Worm (Caenorhabditis elegans) whole organism, L2 larva: ENCODE data around the gene algn-2.
"Not testable (repeated sequence)": the region's sequence is repeated elsewhere in the genome, so short reads cannot be mapped to it uniquely, and the experiment has no call there.

Experiments
- C34F6.9 ChIP-seq: fragments of 150-350 bp; optimal IDR thresholded peaks from 2 replicates; lab custom pipeline; 2014; ENCODE audit warnings: missing biosample characterization, missing genetic modification characterization
- F13H6.1 ChIP-seq: sonication (generic microtip); optimal IDR thresholded peaks from 2 replicates; lab custom pipeline; 2016; ENCODE audit warnings: missing genetic modification characterization, missing compliant biosample characterization
- R02D3.7 ChIP-seq: fragments of 150-350 bp; optimal IDR thresholded peaks from 2 replicates; lab custom pipeline; 2014; ENCODE audit warnings: missing biosample characterization, missing genetic modification characterization
- ZK546.5 ChIP-seq: sonication (generic microtip); optimal IDR thresholded peaks from 2 replicates; lab custom pipeline; 2017; ENCODE audit warnings: missing biosample characterization, missing genetic modification characterization
- alr-1 ChIP-seq: fragments of 150-350 bp; optimal IDR thresholded peaks from 2 replicates; lab custom pipeline; 2014; ENCODE audit warnings: missing biosample characterization, missing genetic modification characterization
- ama-1 ChIP-seq: fragments of 150-350 bp; optimal IDR thresholded peaks from 2 replicates; lab custom pipeline; 2018; ENCODE audit warnings: inconsistent platforms
- ceh-82 ChIP-seq: fragments of 150-350 bp; optimal IDR thresholded peaks from 2 replicates; lab custom pipeline; 2014; ENCODE audit warnings: missing biosample characterization, missing genetic modification characterization
- crh-2 ChIP-seq: sonication (generic microtip); optimal IDR thresholded peaks from 2 replicates; lab custom pipeline; 2017; ENCODE audit warnings: missing biosample characterization, missing genetic modification characterization
- dmd-4 ChIP-seq: sonication (generic microtip); optimal IDR thresholded peaks from 2 replicates; lab custom pipeline; 2017; ENCODE audit warnings: missing biosample characterization, missing genetic modification characterization
- egl-27 ChIP-seq: sonication (generic microtip); optimal IDR thresholded peaks from 3 replicates; lab custom pipeline; 2017; ENCODE audit warnings: missing biosample characterization, missing genetic modification reagents, missing genetic modification characterization
- elt-1 ChIP-seq: fragments of 150-350 bp; optimal IDR thresholded peaks from 2 replicates; lab custom pipeline; 2014; ENCODE audit warnings: missing biosample characterization, missing genetic modification characterization
- elt-3 ChIP-seq: sonication (generic microtip); optimal IDR thresholded peaks from 2 replicates; lab custom pipeline; 2017; ENCODE audit warnings: missing biosample characterization, missing genetic modification characterization
- fos-1 ChIP-seq: fragments of 150-350 bp; optimal IDR thresholded peaks from 2 replicates; lab custom pipeline; 2014; ENCODE audit warnings: missing biosample characterization, missing genetic modification characterization
- gmeb-1 ChIP-seq: fragments of 150-350 bp; optimal IDR thresholded peaks from 2 replicates; lab custom pipeline; 2014; ENCODE audit warnings: missing biosample characterization, missing genetic modification characterization
- lin-11 ChIP-seq: fragments of 150-350 bp; sonication (generic microtip); optimal IDR thresholded peaks from 2 replicates; lab custom pipeline; 2014; ENCODE audit warnings: missing biosample characterization, missing genetic modification characterization, inconsistent platforms, mixed read lengths
- lin-13 ChIP-seq: fragments of 150-350 bp; optimal IDR thresholded peaks from 2 replicates; lab custom pipeline; 2014; ENCODE audit warnings: missing biosample characterization, missing genetic modification reagents, missing genetic modification characterization
- lsy-2 ChIP-seq, 2 experiments: fragments of 150-350 bp in 1 of 2; sonication (generic microtip) in 1 of 2; optimal IDR thresholded peaks; 2 replicates each; lab custom pipeline; 2014 to 2017; ENCODE audit warnings: missing biosample characterization in 2 of 2, missing genetic modification characterization in 2 of 2
- mab-5 ChIP-seq: fragments of 150-350 bp; optimal IDR thresholded peaks from 2 replicates; lab custom pipeline; 2014; ENCODE audit warnings: missing biosample characterization, missing genetic modification characterization
- mdl-1 ChIP-seq, 2 experiments: fragments of 150-350 bp in 1 of 2; sonication (generic microtip) in 1 of 2; optimal IDR thresholded peaks; 2 replicates each; lab custom pipeline; 2017; ENCODE audit warnings: missing biosample characterization in 2 of 2, missing genetic modification characterization in 2 of 2
- nhr-10 ChIP-seq: sonication (generic microtip); optimal IDR thresholded peaks from 2 replicates; lab custom pipeline; 2017; ENCODE audit warnings: missing biosample characterization, missing genetic modification characterization
- nhr-11 ChIP-seq: fragments of 150-350 bp; optimal IDR thresholded peaks from 2 replicates; lab custom pipeline; 2014; ENCODE audit warnings: missing biosample characterization, missing genetic modification characterization
- nhr-129 ChIP-seq: fragments of 150-350 bp; optimal IDR thresholded peaks from 2 replicates; lab custom pipeline; 2014; ENCODE audit warnings: missing biosample characterization, missing genetic modification characterization
- nhr-21 ChIP-seq: fragments of 150-350 bp; optimal IDR thresholded peaks from 2 replicates; lab custom pipeline; 2014; ENCODE audit warnings: missing biosample characterization, missing genetic modification characterization
- nhr-23 ChIP-seq: fragments of 150-350 bp; optimal IDR thresholded peaks from 2 replicates; lab custom pipeline; 2014; ENCODE audit warnings: missing biosample characterization, missing genetic modification reagents, missing genetic modification characterization
- nhr-237 ChIP-seq: fragments of 150-350 bp; optimal IDR thresholded peaks from 2 replicates; lab custom pipeline; 2014; ENCODE audit warnings: missing biosample characterization, missing genetic modification characterization
- nhr-25 ChIP-seq: fragments of 150-350 bp; sonication (generic microtip); optimal IDR thresholded peaks from 3 replicates; lab custom pipeline; 2014; ENCODE audit warnings: missing biosample characterization, missing genetic modification characterization
- nhr-6 ChIP-seq: fragments of 150-350 bp; optimal IDR thresholded peaks from 2 replicates; lab custom pipeline; 2014; ENCODE audit warnings: missing biosample characterization, missing genetic modification characterization
- peb-1 ChIP-seq: fragments of 150-350 bp; optimal IDR thresholded peaks from 2 replicates; lab custom pipeline; 2014; ENCODE audit warnings: missing biosample characterization, missing genetic modification characterization
- sma-3 ChIP-seq: sonication (generic microtip); optimal IDR thresholded peaks from 2 replicates; lab custom pipeline; 2016; ENCODE audit warnings: missing genetic modification reagents, missing genetic modification characterization, missing compliant biosample characterization
- sma-9 ChIP-seq, 2 experiments: fragments of 150-350 bp in 1 of 2; sonication (generic microtip) in 1 of 2; optimal IDR thresholded peaks; 2 replicates each; lab custom pipeline; 2014 to 2016; ENCODE audit warnings: missing genetic modification characterization in 2 of 2, mild to moderate bottlenecking in 1 of 2, missing biosample characterization in 1 of 2, missing compliant biosample characterization in 1 of 2, missing genetic modification reagents in 1 of 2, moderate library complexity in 1 of 2
- snpc-4 ChIP-seq: fragments of 150-350 bp; optimal IDR thresholded peaks from 2 replicates; lab custom pipeline; 2014; ENCODE audit warnings: missing biosample characterization, missing genetic modification characterization
- unc-39 ChIP-seq: fragments of 150-350 bp; optimal IDR thresholded peaks from 2 replicates; lab custom pipeline; 2014; ENCODE audit warnings: missing biosample characterization, missing genetic modification characterization
- unc-55 ChIP-seq: fragments of 150-350 bp; sonication (generic microtip); optimal IDR thresholded peaks from 3 replicates; lab custom pipeline; 2014; ENCODE audit warnings: missing biosample characterization, missing genetic modification reagents, missing genetic modification characterization
- unc-62 ChIP-seq: fragments of 150-350 bp; optimal IDR thresholded peaks from 2 replicates; lab custom pipeline; 2014; ENCODE audit warnings: missing biosample characterization, missing genetic modification reagents, missing genetic modification characterization
- zag-1 ChIP-seq: fragments of 150-350 bp; optimal IDR thresholded peaks from 2 replicates; lab custom pipeline; 2014; ENCODE audit warnings: missing biosample characterization, missing genetic modification characterization
- ztf-11 ChIP-seq: sonication (generic microtip); optimal IDR thresholded peaks from 2 replicates; lab custom pipeline; 2017; ENCODE audit warnings: missing biosample characterization, missing genetic modification characterization
- ztf-4 ChIP-seq: fragments of 150-350 bp; optimal IDR thresholded peaks from 2 replicates; lab custom pipeline; 2014; ENCODE audit warnings: missing biosample characterization, missing genetic modification characterization

The algn-2 gene

DNA sequence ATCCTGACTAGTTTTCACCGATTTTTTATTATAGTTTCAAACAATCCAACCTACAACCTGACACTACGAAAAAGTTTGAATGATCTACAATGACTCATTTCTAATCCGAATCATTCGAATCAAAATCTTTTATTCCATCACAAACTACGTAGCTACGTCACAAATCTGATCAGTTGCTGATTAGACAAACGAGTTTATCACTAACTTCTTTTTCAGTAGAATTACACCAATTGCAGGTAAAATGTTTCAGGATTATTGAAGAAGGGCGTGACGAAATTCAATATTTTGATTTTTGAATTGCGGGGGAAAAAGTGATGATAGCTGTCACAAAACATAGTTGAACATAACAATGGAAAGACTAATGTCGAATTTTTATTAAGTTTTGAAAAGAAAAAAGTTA, 33.5 kb upstream of the algn-2 start:
- TF ChIP-seq nhr-11 (tag; lab: Kevin White, UChicago) (no peak), R02D3.7 (tag; lab: Kevin White, UChicago) (no peak), nhr-21 (peak; percentile 3), mab-5 (no peak), elt-1 (tag; lab: Kevin White, UChicago) (no peak), sma-9 (GFP tag; optimal IDR thresholded peaks at IDR 0.05; lab: Kevin White, UChicago) (peak; percentile 5), sma-9 (tag; optimal IDR thresholded peaks at IDR 0.05; lab: Kevin White, UChicago) (no peak), ZK546.5 (tag; lab: Kevin White, UChicago) (no peak), ztf-4 (tag; lab: Kevin White, UChicago) (no peak), elt-3 (tag; lab: Kevin White, UChicago) (no peak), ceh-82 (no peak), nhr-237 (tag; lab: Kevin White, UChicago) (no peak)

DNA sequence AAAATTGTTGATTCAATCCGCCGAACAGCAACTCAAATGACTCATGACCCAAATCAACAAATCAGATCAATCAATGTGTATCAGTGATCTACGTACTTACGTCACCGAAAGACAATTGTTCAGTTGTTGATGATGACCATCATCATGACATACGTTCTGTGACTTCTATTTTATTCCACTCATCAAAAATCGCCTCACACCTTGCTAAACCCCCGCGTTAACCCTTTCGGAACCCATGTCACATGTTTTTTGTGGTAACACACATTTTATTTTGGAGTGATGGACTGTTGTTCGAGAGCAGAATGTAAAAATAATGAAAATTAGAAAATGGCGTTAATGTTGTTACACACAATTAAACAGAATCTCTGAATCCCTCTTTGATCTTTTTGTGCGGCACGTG, 32.7 kb upstream of the algn-2 start:
- TF ChIP-seq mab-5, result no peak
- no peak for TF ChIP-seq lin-11 (tag; lab: Kevin White, UChicago)
- TF ChIP-seq nhr-10 (tag; lab: Kevin White, UChicago), result no peak
- no peak for TF ChIP-seq snpc-4 (tag; lab: Kevin White, UChicago)
- no peak for TF ChIP-seq nhr-21
- no peak for TF ChIP-seq peb-1
- TF ChIP-seq fos-1 (tag; lab: Kevin White, UChicago), result no peak
- no peak for TF ChIP-seq unc-62 (GFP tag; lab: Kevin White, UChicago)
- TF ChIP-seq lin-13 (GFP tag; lab: Kevin White, UChicago), result no peak
- TF ChIP-seq mdl-1 (tag; optimal IDR thresholded peaks at IDR 0.05; lab: Kevin White, UChicago), result no peak
- no peak for TF ChIP-seq ama-1 (lab: Kevin White, UChicago)
- no peak for TF ChIP-seq dmd-4 (tag; lab: Kevin White, UChicago)
- TF ChIP-seq unc-55 (GFP tag; lab: Kevin White, UChicago), result no peak
- TF ChIP-seq C34F6.9, result peak; percentile 6
- no peak for TF ChIP-seq zag-1 (tag; lab: Kevin White, UChicago)
- no peak for TF ChIP-seq elt-3 (tag; lab: Kevin White, UChicago)
- TF ChIP-seq sma-9 (GFP tag; optimal IDR thresholded peaks at IDR 0.05; lab: Kevin White, UChicago), result peak; percentile 22
- no peak for TF ChIP-seq sma-9 (tag; optimal IDR thresholded peaks at IDR 0.05; lab: Kevin White, UChicago)
- peak; percentile 11 for TF ChIP-seq sma-3 (GFP tag; lab: Kevin White, UChicago)
- TF ChIP-seq egl-27 (tag; lab: Kevin White, UChicago), result no peak

DNA sequence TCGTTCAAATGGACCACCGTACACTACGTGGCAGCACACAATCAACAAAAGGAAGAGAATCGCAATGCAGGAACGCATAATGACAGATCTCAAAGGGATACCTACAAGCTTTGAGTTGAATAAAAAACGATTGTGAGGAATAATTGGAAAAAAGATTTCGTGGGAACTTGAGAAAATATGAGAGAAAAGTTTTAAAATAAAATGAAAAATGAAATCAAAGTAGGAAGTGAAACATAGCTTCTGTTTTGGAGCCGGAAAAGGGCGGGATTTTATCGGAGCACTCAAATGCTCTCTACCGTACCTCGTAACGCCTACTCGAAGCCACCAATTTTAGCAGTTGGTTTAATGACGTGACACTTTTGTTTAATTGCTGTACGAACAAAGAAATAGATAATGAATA, 30.3 kb upstream of the algn-2 start, which contains the start of gene F09E5.14:
Gene F09E5.14 (minus strand): TSS at position 101 of the 400 bp plus-strand sequence.
- TF ChIP-seq nhr-23 (tag; lab: Kevin White, UChicago) (no peak), ztf-11 (tag; lab: Kevin White, UChicago) (no peak), nhr-129 (no peak), unc-39 (tag; lab: Kevin White, UChicago) (no peak), egl-27 (tag; lab: Kevin White, UChicago) (no peak), alr-1 (tag; lab: Kevin White, UChicago) (no peak), elt-3 (tag; lab: Kevin White, UChicago) (no peak), gmeb-1 (no peak), elt-1 (tag; lab: Kevin White, UChicago) (no peak), ZK546.5 (tag; lab: Kevin White, UChicago) (no peak), C34F6.9 (no peak), nhr-6 (no peak)

DNA sequence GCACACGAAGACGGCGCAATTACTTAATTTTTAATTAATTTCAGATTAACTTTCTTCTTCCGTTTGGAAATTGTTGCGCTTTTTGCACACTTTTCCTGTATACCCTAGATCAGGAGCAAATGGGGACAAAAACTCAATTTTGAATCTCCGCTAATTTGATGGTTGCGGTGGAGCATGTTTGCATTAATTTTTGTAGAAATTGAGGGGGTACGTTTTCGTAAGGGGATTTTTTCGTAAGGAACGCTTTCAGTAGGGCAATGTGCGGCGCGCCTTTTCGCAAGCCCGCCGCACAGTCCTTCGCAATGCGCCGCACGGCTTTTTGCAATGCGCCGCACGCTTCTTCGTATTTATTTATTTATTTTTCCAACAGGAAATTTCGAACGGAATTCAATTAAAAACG, 28.7 kb upstream of the algn-2 start:
- TF ChIP-seq nhr-129 (peak; percentile 69), gmeb-1 (peak; percentile 94), lsy-2 (tag; optimal IDR thresholded peaks at IDR 0.05; lab: Kevin White, UChicago) (peak; percentile 53 to 77), nhr-21 (peak; percentile 37), unc-55 (GFP tag; lab: Kevin White, UChicago) (peak; percentile 65), sma-3 (GFP tag; lab: Kevin White, UChicago) (peak; percentile 55), crh-2 (peak; percentile 50), snpc-4 (tag; lab: Kevin White, UChicago) (peak; percentile 23), C34F6.9 (peak; percentile 64), lin-13 (GFP tag; lab: Kevin White, UChicago) (peak; percentile 82), mab-5 (peak; percentile 27), nhr-25 (tag; lab: Kevin White, UChicago) (peak; percentile 31), F13H6.1 (peak; percentile 54), sma-9 (GFP tag; optimal IDR thresholded peaks at IDR 0.05; lab: Kevin White, UChicago) (peak; percentile 46)
- TF ChIP-seq sma-9 (tag; optimal IDR thresholded peaks at IDR 0.05; lab: Kevin White, UChicago), result not testable (repeated sequence)
